Fruit fly (Drosophila melanogaster): ENCODE results near the gene CG1504.

The CG1504 gene

DNA sequence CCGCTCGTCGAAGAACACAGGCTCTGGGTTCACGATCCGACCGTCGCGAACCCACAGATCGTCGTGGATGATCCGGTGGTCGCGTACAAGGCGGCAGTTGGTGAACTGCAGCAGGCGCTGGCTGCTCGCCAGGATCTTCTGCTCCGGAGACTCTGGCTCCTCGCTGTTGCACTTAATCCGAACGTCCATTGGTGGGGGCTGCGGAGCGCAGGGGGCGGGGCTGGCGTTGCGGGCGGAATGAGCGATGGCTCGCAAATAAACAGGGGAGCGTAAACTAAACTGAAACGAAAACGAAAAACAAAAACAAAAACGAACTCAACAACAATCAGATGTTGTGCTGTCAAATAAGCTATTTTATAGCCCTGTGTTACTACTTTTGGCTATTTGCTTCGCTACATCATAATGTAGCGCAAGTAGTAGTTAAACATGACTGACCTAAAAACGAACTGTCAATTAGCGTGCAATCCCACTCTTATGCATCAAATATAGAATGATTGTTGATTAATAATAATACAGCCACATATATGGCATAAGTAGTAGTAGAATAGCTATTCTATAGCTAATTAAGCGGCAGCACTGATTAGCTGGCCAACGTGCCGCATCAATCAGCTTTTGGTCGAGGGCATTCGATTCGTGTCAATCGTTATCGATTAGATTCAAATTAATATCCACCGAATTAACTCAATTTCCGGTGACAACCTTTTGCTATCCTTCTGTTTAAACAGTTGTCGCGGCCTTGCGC lies 73.2 kb downstream of the CG1504 start, which contains the start of gene CG17065 (continued):
- TF ChIP-seq CG6791 (GFP tag; IDR thresholded peaks at IDR 0.05; ENCODE audit: partially characterized antibody) (peak; percentile 61; the same call in 1 of the 3 replicates), NFAT (GFP tag; IDR thresholded peaks at IDR 0.05) (peak; percentile 34; the same call in 1 of the 2 replicates), CG33213 (GFP tag; optimal IDR thresholded peaks at IDR 0.05) (peak; percentile 20), pros (GFP tag; optimal IDR thresholded peaks at IDR 0.05) (no peak), CG13296 (GFP tag; optimal IDR thresholded peaks at IDR 0.05) (no peak), usp (GFP tag; optimal IDR thresholded peaks at IDR 0.05) (no peak), CG6689 (GFP tag; IDR thresholded peaks at IDR 0.05) (no peak), Elba2 (GFP tag; optimal IDR thresholded peaks at IDR 0.05) (no peak), Dbx (GFP tag; IDR thresholded peaks at IDR 0.05) (peak; percentile 27; the same call in 1 of the 3 replicates), Stat92E (GFP tag; optimal IDR thresholded peaks at IDR 0.05) (peak in 1 of 3 experiments; percentile 51), Aef1 (GFP tag; IDR thresholded peaks at IDR 0.05) (peak; percentile 50; the same call in 2 of the 3 replicates), jumu (GFP tag; optimal IDR thresholded peaks at IDR 0.05) (peak; percentile 13), Nf-YC (tag; optimal IDR thresholded peaks at IDR 0.05) (no peak), CG14667 (GFP tag; IDR thresholded peaks at IDR 0.05) (no peak), CG43689 (GFP tag; IDR thresholded peaks at IDR 0.05) (no peak), Hr51 (GFP tag; optimal IDR thresholded peaks at IDR 0.05) (peak in 1 of 2 experiments; percentile 13), cas (GFP tag; IDR thresholded peaks at IDR 0.05) (no peak), yki (optimal IDR thresholded peaks at IDR 0.05) (no peak), psq (GFP tag; optimal IDR thresholded peaks at IDR 0.05) (no peak), C15 (GFP tag; IDR thresholded peaks at IDR 0.05) (no peak), Six4 (GFP tag; optimal IDR thresholded peaks at IDR 0.05) (no peak), CG16815 (GFP tag; optimal IDR thresholded peaks at IDR 0.05) (no peak), CG4282 (GFP tag; optimal IDR thresholded peaks at IDR 0.05) (no peak), dpn (GFP tag; optimal IDR thresholded peaks at IDR 0.05) (peak in 1 of 2 experiments; percentile 39), CG9437 (GFP tag; optimal IDR thresholded peaks at IDR 0.05) (peak; percentile 27), nerfin-2 (GFP tag; IDR thresholded peaks at IDR 0.05; ENCODE audit: partially characterized antibody) (no peak), nmo (GFP tag; optimal IDR thresholded peaks at IDR 0.05) (peak; percentile 65), ATbp (GFP tag; optimal IDR thresholded peaks at IDR 0.05) (no peak), ems (GFP tag; optimal IDR thresholded peaks at IDR 0.05) (peak; percentile 31), Gug (GFP tag; IDR thresholded peaks at IDR 0.05) (no peak; the same call in 3 of the 4 replicates), CG4730 (GFP tag; IDR thresholded peaks at IDR 0.05) (no peak), CG4360 (GFP tag; IDR thresholded peaks at IDR 0.05) (no peak), B-H1 (GFP tag; IDR thresholded peaks at IDR 0.05) (no peak), Fer2 (tag; optimal IDR thresholded peaks at IDR 0.05) (no peak), Vsx1 (GFP tag; optimal IDR thresholded peaks at IDR 0.05) (no peak), CG8944 (GFP tag; optimal IDR thresholded peaks at IDR 0.05) (no peak), CG10543 (GFP tag; optimal IDR thresholded peaks at IDR 0.05) (peak; percentile 64), trh (GFP tag; optimal IDR thresholded peaks at IDR 0.05) (no peak), NC2α (GFP tag; optimal IDR thresholded peaks at IDR 0.05) (no peak), CG1529 (GFP tag; optimal IDR thresholded peaks at IDR 0.05) (no peak), her (GFP tag; optimal IDR thresholded peaks at IDR 0.05) (peak; percentile 10), Doc2 (GFP tag; IDR thresholded peaks at IDR 0.05) (no peak), otp (GFP tag; IDR thresholded peaks at IDR 0.05) (0 out of 3 replicates have a peak, but pooled peaks have one; percentile 24), ro (GFP tag; IDR thresholded peaks at IDR 0.05) (no peak), CG3407 (GFP tag; optimal IDR thresholded peaks at IDR 0.05) (no peak)

All from whole organism, embryonic.